Fruit fly (Drosophila melanogaster) whole organism, embryonic: ENCODE results near the gene CG6409.

Source experiments
- Atf-2 ChIP-seq: fragments of 200-800 bp; sonication (Bioruptor generic); optimal IDR thresholded peaks from 2 replicates; lab custom pipeline; 2016; ENCODE audit warnings: missing biosample characterization, missing genetic modification characterization
- Atf3 ChIP-seq: fragments of 200-800 bp; sonication (Bioruptor generic); optimal IDR thresholded peaks from 3 replicates; lab custom pipeline; 2016; ENCODE audit warnings: missing biosample characterization, missing genetic modification characterization
- CG11504 ChIP-seq: fragments of 200-800 bp; sonication (Bioruptor generic); optimal IDR thresholded peaks from 3 replicates; lab custom pipeline; 2019; ENCODE audit warnings: missing biosample characterization, mild to moderate bottlenecking, missing genetic modification characterization, moderate library complexity
- CG11696 ChIP-seq: fragments of 200-800 bp; sonication (Bioruptor generic); IDR thresholded peaks from 2 replicates; pipeline ENCODE4 v1.3.6; 2022; ENCODE audit warnings: missing biosample characterization, missing genetic modification characterization
- CG12769 ChIP-seq: fragments of 200-800 bp; sonication (Bioruptor generic); optimal IDR thresholded peaks from 2 replicates; lab custom pipeline; 2019; ENCODE audit warnings: missing biosample characterization, mild to moderate bottlenecking, missing genetic modification characterization, moderate library complexity
- CG1603 ChIP-seq: fragments of 200-800 bp; sonication (Bioruptor generic); optimal IDR thresholded peaks from 2 replicates; lab custom pipeline; 2019; ENCODE audit warnings: missing biosample characterization, mild to moderate bottlenecking, missing genetic modification characterization, moderate library complexity
- CG16863 ChIP-seq: fragments of 200-800 bp; sonication (Bioruptor generic); optimal IDR thresholded peaks from 3 replicates; lab custom pipeline; 2016; ENCODE audit warnings: missing biosample characterization, missing genetic modification characterization
- CG17361 ChIP-seq: fragments of 200-800 bp; sonication (Bioruptor generic); IDR thresholded peaks from 3 replicates; pipeline ENCODE4 v1.3.6; 2022; ENCODE audit warnings: missing biosample characterization, missing genetic modification characterization
- CG1792 ChIP-seq: fragments of 200-800 bp; sonication (Bioruptor generic); optimal IDR thresholded peaks from 2 replicates; lab custom pipeline; 2016; ENCODE audit warnings: missing biosample characterization, missing genetic modification characterization
- CG2116 ChIP-seq: fragments of 200-800 bp; sonication (Bioruptor generic); optimal IDR thresholded peaks from 3 replicates; lab custom pipeline; 2018; ENCODE audit warnings: missing biosample characterization, mild to moderate bottlenecking, missing genetic modification characterization
- CG2712 ChIP-seq: fragments of 200-800 bp; optimal IDR thresholded peaks from 3 replicates; lab custom pipeline; 2019; ENCODE audit warnings: missing biosample characterization, mild to moderate bottlenecking, missing genetic modification characterization, moderate library complexity
- CG2889 ChIP-seq: fragments of 200-800 bp; sonication (Bioruptor generic); IDR thresholded peaks from 3 replicates; pipeline ENCODE4 v1.3.6; 2022; ENCODE audit warnings: missing biosample characterization, missing genetic modification characterization
- CG30020 ChIP-seq: fragments of 200-800 bp; optimal IDR thresholded peaks from 2 replicates; lab custom pipeline; 2019; ENCODE audit warnings: missing biosample characterization, mild to moderate bottlenecking, missing genetic modification characterization, moderate library complexity
- CG31441 ChIP-seq: fragments of 200-800 bp; sonication (Bioruptor generic); IDR thresholded peaks from 2 replicates; pipeline ENCODE4 v1.3.6; 2022; ENCODE audit warnings: missing biosample characterization, missing genetic modification characterization
- CG4360 ChIP-seq: fragments of 200-800 bp; sonication (Bioruptor generic); IDR thresholded peaks from 2 replicates; pipeline ENCODE4 v1.3.6; 2022; ENCODE audit warnings: missing biosample characterization, missing genetic modification characterization
- CG5245 ChIP-seq: fragments of 200-800 bp; sonication (Bioruptor generic); optimal IDR thresholded peaks from 3 replicates; lab custom pipeline; 2016; ENCODE audit warnings: missing biosample characterization, missing genetic modification characterization
- CG6654 ChIP-seq: fragments of 200-800 bp; sonication (Bioruptor generic); optimal IDR thresholded peaks from 2 replicates; lab custom pipeline; 2017; ENCODE audit warnings: missing biosample characterization, mild to moderate bottlenecking, missing genetic modification characterization
- CG7271 ChIP-seq: fragments of 200-800 bp; sonication (Bioruptor generic); optimal IDR thresholded peaks from 2 replicates; lab custom pipeline; 2018; ENCODE audit warnings: missing biosample characterization, mild to moderate bottlenecking, missing genetic modification characterization, moderate library complexity
- CG7556 ChIP-seq: fragments of 200-800 bp; sonication (Bioruptor generic); optimal IDR thresholded peaks from 2 replicates; lab custom pipeline; 2017; ENCODE audit warnings: missing biosample characterization, mild to moderate bottlenecking, missing genetic modification characterization
- CG7839 ChIP-seq: fragments of 200-800 bp; sonication (Bioruptor generic); optimal IDR thresholded peaks from 3 replicates; lab custom pipeline; 2018; ENCODE audit warnings: missing biosample characterization, mild to moderate bottlenecking, missing genetic modification characterization, moderate library complexity
- CG8765 ChIP-seq: fragments of 200-800 bp; sonication (Bioruptor generic); IDR thresholded peaks from 2 replicates; pipeline ENCODE4 v1.3.6; 2022; ENCODE audit warnings: missing biosample characterization, missing genetic modification characterization
- CoRest ChIP-seq: fragments of 200-800 bp; sonication (Bioruptor generic); optimal IDR thresholded peaks from 3 replicates; lab custom pipeline; 2018; ENCODE audit warnings: missing biosample characterization, mild to moderate bottlenecking, missing genetic modification characterization, moderate library complexity
- Fer1 ChIP-seq: fragments of 200-800 bp; sonication (Bioruptor generic); optimal IDR thresholded peaks from 2 replicates; lab custom pipeline; 2017; ENCODE audit warnings: missing biosample characterization, mild to moderate bottlenecking, missing genetic modification characterization
- Gug ChIP-seq: fragments of 200-800 bp; sonication (Bioruptor generic); IDR thresholded peaks from 4 replicates; pipeline ENCODE4 v1.3.6; 2022; ENCODE audit warnings: missing biosample characterization, missing genetic modification characterization
- Hr78 ChIP-seq, 2 experiments: fragments of 200-800 bp in 1 of 2; fragments of >200 bp in 1 of 2; sonication (Bioruptor generic) in 1 of 2; optimal IDR thresholded peaks; 2 replicates each; lab custom pipeline; 2017 to 2019; ENCODE audit warnings: missing biosample characterization in 2 of 2, missing genetic modification characterization in 2 of 2, mild to moderate bottlenecking in 1 of 2, moderate library complexity in 1 of 2
- Mrtf ChIP-seq: fragments of 200-800 bp; sonication (Bioruptor generic); IDR thresholded peaks from 3 replicates; pipeline ENCODE4 v1.3.6; 2022; ENCODE audit warnings: missing biosample characterization, missing genetic modification characterization
- Rx ChIP-seq: fragments of 200-800 bp; sonication (Bioruptor generic); IDR thresholded peaks from 2 replicates; pipeline ENCODE4 v1.3.6; 2022; ENCODE audit warnings: missing biosample characterization, missing genetic modification characterization
- Side ChIP-seq: fragments of 200-800 bp; sonication (Bioruptor generic); optimal IDR thresholded peaks from 2 replicates; lab custom pipeline; 2016; ENCODE audit warnings: missing biosample characterization, missing genetic modification characterization
- Sox100B ChIP-seq: fragments of 200-800 bp; sonication (Bioruptor generic); optimal IDR thresholded peaks from 3 replicates; lab custom pipeline; 2018; ENCODE audit warnings: missing biosample characterization, mild to moderate bottlenecking, missing genetic modification characterization
- Xrp1 ChIP-seq: fragments of 200-800 bp; sonication (Bioruptor generic); IDR thresholded peaks from 2 replicates; pipeline ENCODE4 v1.3.6; 2022; ENCODE audit warnings: missing biosample characterization, missing genetic modification characterization
- abd-A ChIP-seq: fragments of 200-800 bp; sonication (Bioruptor generic); optimal IDR thresholded peaks from 3 replicates; lab custom pipeline; 2019; ENCODE audit warnings: missing biosample characterization, mild to moderate bottlenecking, missing genetic modification characterization, moderate library complexity
- bab2 ChIP-seq: fragments of 200-800 bp; sonication (Bioruptor generic); optimal IDR thresholded peaks from 2 replicates; lab custom pipeline; 2016; ENCODE audit warnings: missing biosample characterization, missing genetic modification characterization
- bbx ChIP-seq: fragments of 200-800 bp; sonication (Bioruptor generic); IDR thresholded peaks from 2 replicates; pipeline ENCODE4 v1.3.6; 2022; ENCODE audit warnings: missing biosample characterization, missing genetic modification characterization; ENCODE audit not compliant: partially characterized antibody
- cad ChIP-seq: fragments of >200 bp; optimal IDR thresholded peaks from 2 replicates; lab custom pipeline; 2017; ENCODE audit warnings: missing biosample characterization, missing genetic modification characterization
- chm ChIP-seq: fragments of 200-800 bp; sonication (Bioruptor generic); IDR thresholded peaks from 2 replicates; pipeline ENCODE4 v1.3.6; 2022; ENCODE audit warnings: missing biosample characterization, missing genetic modification characterization
- dmrt99B ChIP-seq: fragments of 200-800 bp; sonication (Bioruptor generic); optimal IDR thresholded peaks from 2 replicates; lab custom pipeline; 2018; ENCODE audit warnings: missing biosample characterization, mild to moderate bottlenecking, missing genetic modification characterization, moderate library complexity
- en ChIP-seq: fragments of 200-800 bp; sonication (Bioruptor generic); optimal IDR thresholded peaks from 2 replicates; lab custom pipeline; 2016; ENCODE audit warnings: missing biosample characterization, missing genetic modification characterization
- esg ChIP-seq: fragments of 200-800 bp; sonication (Bioruptor generic); conservative IDR thresholded peaks from 2 replicates; pipeline ENCODE4 v1.3.6; 2022; ENCODE audit warnings: missing biosample characterization, missing genetic modification characterization
- eyg ChIP-seq: fragments of 200-800 bp; sonication (Bioruptor generic); optimal IDR thresholded peaks from 3 replicates; lab custom pipeline; 2016; ENCODE audit warnings: missing biosample characterization, missing genetic modification characterization
- gem ChIP-seq: fragments of 200-800 bp; sonication (Bioruptor generic); optimal IDR thresholded peaks from 2 replicates; lab custom pipeline; 2019; ENCODE audit warnings: missing biosample characterization, mild to moderate bottlenecking, missing genetic modification characterization, moderate library complexity
- kay ChIP-seq: fragments of 200-800 bp; sonication (Bioruptor generic); optimal IDR thresholded peaks from 2 replicates; lab custom pipeline; 2016; ENCODE audit warnings: missing biosample characterization, missing genetic modification characterization
- oc ChIP-seq: fragments of 200-800 bp; sonication (Bioruptor generic); optimal IDR thresholded peaks from 2 replicates; lab custom pipeline; 2018; ENCODE audit warnings: missing biosample characterization, mild to moderate bottlenecking, missing genetic modification characterization, moderate library complexity
- pfk ChIP-seq: fragments of 200-800 bp; sonication (Bioruptor generic); optimal IDR thresholded peaks from 2 replicates; lab custom pipeline; 2018; ENCODE audit warnings: missing biosample characterization, mild to moderate bottlenecking, missing genetic modification characterization, moderate library complexity
- pros ChIP-seq: fragments of 200-800 bp; sonication (Bioruptor generic); optimal IDR thresholded peaks from 3 replicates; lab custom pipeline; 2019; ENCODE audit warnings: missing biosample characterization, mild to moderate bottlenecking, missing genetic modification characterization, moderate library complexity
- psq ChIP-seq: fragments of 200-800 bp; sonication (Bioruptor generic); optimal IDR thresholded peaks from 2 replicates; lab custom pipeline; 2017; ENCODE audit warnings: missing biosample characterization, missing genetic modification characterization
- pum ChIP-seq: fragments of 200-800 bp; sonication (Bioruptor generic); optimal IDR thresholded peaks from 2 replicates; lab custom pipeline; 2016; ENCODE audit warnings: missing biosample characterization, missing genetic modification characterization
- row ChIP-seq: fragments of 200-800 bp; sonication (Bioruptor generic); IDR thresholded peaks from 3 replicates; pipeline ENCODE4 v1.3.6; 2022; ENCODE audit warnings: missing biosample characterization, missing genetic modification characterization
- sob ChIP-seq: fragments of 200-800 bp; sonication (Bioruptor generic); IDR thresholded peaks from 2 replicates; pipeline ENCODE4 v1.3.6; 2022; ENCODE audit warnings: missing biosample characterization, missing genetic modification characterization
- tgo ChIP-seq: fragments of 200-800 bp; sonication (Bioruptor generic); IDR thresholded peaks from 3 replicates; pipeline ENCODE4 v1.3.6; 2022; ENCODE audit warnings: missing biosample characterization, missing genetic modification characterization
- unc-4 ChIP-seq: fragments of 200-800 bp; sonication (Bioruptor generic); IDR thresholded peaks from 2 replicates; pipeline ENCODE4 v1.3.6; 2022; ENCODE audit warnings: missing biosample characterization, missing genetic modification characterization; ENCODE audit not compliant: partially characterized antibody
- yki ChIP-seq: fragments of >200 bp; optimal IDR thresholded peaks from 3 replicates; lab custom pipeline; 2018

Gene CG6409

dm6 chr3L:10889000-10889691 is 7.0 kb upstream of the CG6409 start (continued):
- TF ChIP-seq row (GFP tag; lab: Robert Waterston, UW) (0 out of 3 replicates have a peak, but pooled peaks have one; percentile 18), Xrp1 (GFP tag; lab: Robert Waterston, UW) (peak; percentile 8; the same call in 1 of the 2 replicates), kay (GFP tag; lab: Kevin White, UChicago) (no peak), CG2116 (GFP tag; lab: Kevin White, UChicago) (no peak), CG1792 (no peak), CG1603 (tag; lab: Kevin White, UChicago) (peak; percentile 0), CG6654 (GFP tag; lab: Kevin White, UChicago) (no peak), oc (no peak), Sox100B (GFP tag; lab: Kevin White, UChicago) (peak; percentile 39), CG5245 (GFP tag; lab: Kevin White, UChicago) (no peak), CoRest (tag; lab: Kevin White, UChicago) (peak; percentile 2), Hr78 (GFP tag; optimal IDR thresholded peaks at IDR 0.05; lab: Kevin White, UChicago) (peak in 1 of 2 experiments; percentile 45), CG16863 (GFP tag; lab: Kevin White, UChicago) (no peak), unc-4 (GFP tag; lab: Robert Waterston, UW) (no peak), Atf-2 (no peak), Mrtf (0 out of 3 replicates have a peak, but pooled peaks have one; percentile 13), bbx (GFP tag; lab: Robert Waterston, UW) (no peak), bab2 (no peak), CG11504 (tag; lab: Kevin White, UChicago) (peak; percentile 56), CG17361 (GFP tag; lab: Robert Waterston, UW) (0 out of 3 replicates have a peak, but pooled peaks have one; percentile 24), gem (tag; lab: Kevin White, UChicago) (peak; percentile 57), Gug (GFP tag; lab: Robert Waterston, UW) (no peak), pros (GFP tag; lab: Kevin White, UChicago) (peak; percentile 39), Rx (GFP tag; lab: Robert Waterston, UW) (no peak), CG2889 (no peak), pfk (no peak), CG30020 (tag; lab: Kevin White, UChicago) (no peak), sob (GFP tag; lab: Robert Waterston, UW) (no peak), chm (GFP tag; lab: Robert Waterston, UW) (no peak), CG11696 (GFP tag; lab: Robert Waterston, UW) (peak; percentile 69), CG7271 (no peak), Atf3 (no peak), abd-A (tag; lab: Kevin White, UChicago) (peak; percentile 52), cad (GFP tag; lab: Kevin White, UChicago) (no peak), CG2712 (peak; percentile 36), yki (lab: Kevin White, UChicago) (no peak), dmrt99B (tag; lab: Kevin White, UChicago) (peak; percentile 39), tgo (GFP tag; lab: Robert Waterston, UW) (no peak), CG7839 (tag; lab: Kevin White, UChicago) (peak; percentile 26), psq (GFP tag; lab: Kevin White, UChicago) (no peak), CG8765 (no peak), eyg (GFP tag; lab: Kevin White, UChicago) (no peak), CG7556 (GFP tag; lab: Kevin White, UChicago) (no peak), en (GFP tag; lab: Kevin White, UChicago) (no peak), CG4360 (GFP tag; lab: Robert Waterston, UW) (no peak), esg (GFP tag; lab: Robert Waterston, UW) (no peak), Fer1 (no peak), CG31441 (peak; percentile 27; the same call in 1 of the 2 replicates), Side (no peak), pum (no peak), CG12769 (tag; lab: Kevin White, UChicago) (peak; percentile 11)
